Fruit fly (Drosophila melanogaster) whole organism, prepupa: Measurements from ENCODE around the gene CG13970.
A peak's percentile ranks its signal among the peaks of the same experiment; 100 is the strongest.

ENCODE experiments used
- Blimp-1 ChIP-seq: fragments of 200-800 bp; sonication (Bioruptor generic); optimal IDR thresholded peaks from 3 replicates; lab custom pipeline; 2017; ENCODE audit warnings: missing biosample characterization, missing genetic modification characterization, mild to moderate bottlenecking, moderate library complexity, missing genetic modification reagents
- CG11762 ChIP-seq: fragments of 200-800 bp; sonication (Bioruptor generic); optimal IDR thresholded peaks from 3 replicates; lab custom pipeline; 2016; ENCODE audit warnings: missing biosample characterization, missing genetic modification characterization; ENCODE audit not compliant: insufficient read depth
- CG11902 ChIP-seq: fragments of 200-800 bp; sonication (Bioruptor generic); optimal IDR thresholded peaks from 3 replicates; lab custom pipeline; 2016; ENCODE audit warnings: missing biosample characterization, missing genetic modification characterization
- CG15336 ChIP-seq: fragments of 200-800 bp; sonication (Bioruptor generic); IDR thresholded peaks from 2 replicates; pipeline ENCODE4 v1.3.6; 2022; ENCODE audit warnings: missing biosample characterization, missing genetic modification characterization
- CG1621 ChIP-seq: fragments of 200-800 bp; sonication (Bioruptor generic); optimal IDR thresholded peaks from 3 replicates; lab custom pipeline; 2018; ENCODE audit warnings: missing biosample characterization, mild to moderate bottlenecking, missing genetic modification characterization
- CG16779 ChIP-seq: fragments of 200-800 bp; sonication (Bioruptor generic); optimal IDR thresholded peaks from 3 replicates; lab custom pipeline; 2017; ENCODE audit warnings: missing biosample characterization, mild to moderate bottlenecking, missing genetic modification characterization
- CG32006 ChIP-seq: fragments of 200-800 bp; sonication (Bioruptor generic); optimal IDR thresholded peaks from 3 replicates; lab custom pipeline; 2017; ENCODE audit warnings: missing biosample characterization, mild to moderate bottlenecking, missing genetic modification characterization
- CG3919 ChIP-seq: fragments of 200-800 bp; sonication (Bioruptor generic); optimal IDR thresholded peaks from 3 replicates; lab custom pipeline; 2016; ENCODE audit warnings: missing biosample characterization, missing genetic modification characterization
- CG4318 ChIP-seq: fragments of 200-800 bp; sonication (Bioruptor generic); optimal IDR thresholded peaks from 3 replicates; lab custom pipeline; 2017; ENCODE audit warnings: missing biosample characterization, mild to moderate bottlenecking, missing genetic modification characterization
- CG6163 ChIP-seq: fragments of 200-800 bp; sonication (Bioruptor generic); IDR thresholded peaks from 3 replicates; pipeline ENCODE4 v1.3.6; 2022; ENCODE audit warnings: missing biosample characterization, missing genetic modification characterization
- CG6276 ChIP-seq: fragments of 200-800 bp; sonication (Bioruptor generic); optimal IDR thresholded peaks from 2 replicates; lab custom pipeline; 2017; ENCODE audit warnings: missing biosample characterization, mild to moderate bottlenecking, missing genetic modification characterization
- CG6808 ChIP-seq: fragments of 200-800 bp; sonication (Bioruptor generic); optimal IDR thresholded peaks from 3 replicates; lab custom pipeline; 2017; ENCODE audit warnings: missing biosample characterization, missing genetic modification characterization, mild to moderate bottlenecking, moderate library complexity, missing genetic modification reagents
- CG6854 ChIP-seq: fragments of 200-800 bp; sonication (Bioruptor generic); optimal IDR thresholded peaks from 2 replicates; lab custom pipeline; 2017; ENCODE audit warnings: missing biosample characterization, mild to moderate bottlenecking, missing genetic modification characterization
- CG7368 ChIP-seq: fragments of 200-800 bp; sonication (Bioruptor generic); optimal IDR thresholded peaks from 3 replicates; lab custom pipeline; 2016; ENCODE audit warnings: missing biosample characterization, missing genetic modification characterization
- CG8119 ChIP-seq: fragments of 200-800 bp; sonication (Bioruptor generic); IDR thresholded peaks from 3 replicates; pipeline ENCODE4 v1.3.6; 2022; ENCODE audit warnings: missing biosample characterization, missing genetic modification characterization
- CG8319 ChIP-seq: fragments of 200-800 bp; sonication (Bioruptor generic); optimal IDR thresholded peaks from 3 replicates; lab custom pipeline; 2016; ENCODE audit warnings: missing biosample characterization, missing genetic modification characterization
- CG8632 ChIP-seq: fragments of 200-800 bp; sonication (Bioruptor generic); optimal IDR thresholded peaks from 3 replicates; lab custom pipeline; 2016; ENCODE audit warnings: missing biosample characterization, missing genetic modification characterization
- Eip93F ChIP-seq: fragments of 200-800 bp; sonication (Bioruptor generic); optimal IDR thresholded peaks from 2 replicates; lab custom pipeline; 2016; ENCODE audit warnings: missing biosample characterization, mild to moderate bottlenecking, missing genetic modification characterization
- Ets21C ChIP-seq: fragments of 200-800 bp; sonication (Bioruptor generic); optimal IDR thresholded peaks from 3 replicates; lab custom pipeline; 2016; ENCODE audit warnings: missing biosample characterization, missing genetic modification characterization
- Ets96B ChIP-seq: fragments of 200-800 bp; optimal IDR thresholded peaks from 2 replicates; lab custom pipeline; 2019; ENCODE audit warnings: missing biosample characterization, mild to moderate bottlenecking, missing genetic modification characterization, moderate library complexity
- Gug ChIP-seq: fragments of 200-800 bp; sonication (Bioruptor generic); IDR thresholded peaks from 2 replicates; pipeline ENCODE4 v1.3.6; 2022; ENCODE audit warnings: missing biosample characterization, missing genetic modification characterization
- Hr38 ChIP-seq: sonication (Bioruptor generic); optimal IDR thresholded peaks from 2 replicates; lab custom pipeline; 2016; ENCODE audit warnings: missing biosample characterization, missing genetic modification characterization
- Hr39 ChIP-seq: fragments of 200-800 bp; sonication (Bioruptor generic); optimal IDR thresholded peaks from 2 replicates; lab custom pipeline; 2016; ENCODE audit warnings: missing biosample characterization, missing genetic modification characterization
- Hr4 ChIP-seq: fragments of 200-800 bp; sonication (Bioruptor generic); optimal IDR thresholded peaks from 3 replicates; lab custom pipeline; 2016; ENCODE audit warnings: missing biosample characterization, missing genetic modification characterization
- Lpt ChIP-seq: fragments of 200-800 bp; sonication (Bioruptor generic); optimal IDR thresholded peaks from 3 replicates; lab custom pipeline; 2016; ENCODE audit warnings: missing biosample characterization, missing genetic modification characterization
- OdsH ChIP-seq: fragments of 200-800 bp; sonication (Bioruptor generic); optimal IDR thresholded peaks from 3 replicates; lab custom pipeline; 2016; ENCODE audit warnings: missing biosample characterization, missing genetic modification characterization
- Smox ChIP-seq: fragments of 200-800 bp; sonication (Bioruptor generic); optimal IDR thresholded peaks from 3 replicates; lab custom pipeline; 2016; ENCODE audit warnings: missing biosample characterization, missing genetic modification characterization
- Sox102F ChIP-seq: fragments of 200-800 bp; sonication (Bioruptor generic); optimal IDR thresholded peaks from 2 replicates; lab custom pipeline; 2016; ENCODE audit warnings: missing biosample characterization, mild to moderate bottlenecking, missing genetic modification characterization
- Sox14 ChIP-seq: fragments of 200-800 bp; sonication (Bioruptor generic); optimal IDR thresholded peaks from 3 replicates; lab custom pipeline; 2016; ENCODE audit warnings: missing biosample characterization, missing genetic modification characterization
- Sox15 ChIP-seq: fragments of 200-800 bp; sonication (Bioruptor generic); optimal IDR thresholded peaks from 3 replicates; lab custom pipeline; 2016; ENCODE audit warnings: missing biosample characterization, missing genetic modification characterization
- achi ChIP-seq: fragments of 200-800 bp; sonication (Bioruptor generic); optimal IDR thresholded peaks from 3 replicates; lab custom pipeline; 2016; ENCODE audit warnings: missing biosample characterization, missing genetic modification characterization
- acj6 ChIP-seq: fragments of 200-800 bp; sonication (Bioruptor generic); optimal IDR thresholded peaks from 3 replicates; lab custom pipeline; 2016; ENCODE audit warnings: missing biosample characterization, missing genetic modification characterization
- cyc ChIP-seq: fragments of 200-800 bp; sonication (Bioruptor generic); optimal IDR thresholded peaks from 3 replicates; lab custom pipeline; 2016; ENCODE audit warnings: missing biosample characterization, missing genetic modification characterization
- dsx ChIP-seq: fragments of 200-800 bp; optimal IDR thresholded peaks from 3 replicates; lab custom pipeline; 2019; ENCODE audit warnings: missing biosample characterization, mild to moderate bottlenecking, missing genetic modification characterization, moderate library complexity; ENCODE audit not compliant: poor library complexity, severe bottlenecking
- eg ChIP-seq: fragments of 200-800 bp; sonication (Bioruptor generic); IDR thresholded peaks from 3 replicates; pipeline ENCODE4 v1.3.6; 2022; ENCODE audit warnings: missing biosample characterization, missing genetic modification characterization
- esn ChIP-seq: fragments of 200-800 bp; sonication (Bioruptor generic); optimal IDR thresholded peaks from 2 replicates; lab custom pipeline; 2016; ENCODE audit warnings: missing biosample characterization, mild to moderate bottlenecking, missing genetic modification characterization, moderate library complexity
- fd59A ChIP-seq: fragments of 200-800 bp; sonication (Bioruptor generic); optimal IDR thresholded peaks from 2 replicates; lab custom pipeline; 2017; ENCODE audit warnings: missing biosample characterization, mild to moderate bottlenecking, missing genetic modification characterization, missing genetic modification reagents
- fd85E ChIP-seq: fragments of 200-800 bp; sonication (Bioruptor generic); optimal IDR thresholded peaks from 3 replicates; lab custom pipeline; 2016; ENCODE audit warnings: missing biosample characterization, missing genetic modification characterization
- net ChIP-seq: fragments of 200-800 bp; sonication (Bioruptor generic); optimal IDR thresholded peaks from 3 replicates; lab custom pipeline; 2016; ENCODE audit warnings: missing biosample characterization, missing genetic modification characterization
- pdm3 ChIP-seq: fragments of 200-800 bp; sonication (Bioruptor generic); optimal IDR thresholded peaks from 3 replicates; lab custom pipeline; 2016; ENCODE audit warnings: missing biosample characterization, missing genetic modification characterization
- salr ChIP-seq, 2 experiments: fragments of 200-800 bp; sonication (Bioruptor generic); optimal IDR thresholded peaks; 3 replicates each; lab custom pipeline; 2016 to 2018; ENCODE audit warnings: missing biosample characterization in 2 of 2, missing genetic modification characterization in 2 of 2, mild to moderate bottlenecking in 1 of 2
- spab ChIP-seq: fragments of 200-800 bp; sonication (Bioruptor generic); optimal IDR thresholded peaks from 2 replicates; lab custom pipeline; 2017; ENCODE audit warnings: missing biosample characterization, mild to moderate bottlenecking, missing genetic modification characterization, missing genetic modification reagents
- ss ChIP-seq, 2 experiments: fragments of 200-800 bp; sonication (Bioruptor generic); optimal IDR thresholded peaks; 2 replicates in 1 of 2; 3 replicates in 1 of 2; lab custom pipeline; 2017 to 2018; ENCODE audit warnings: mild to moderate bottlenecking in 2 of 2, missing biosample characterization in 2 of 2, missing genetic modification characterization in 2 of 2, moderate library complexity in 1 of 2
- svp ChIP-seq: fragments of 200-800 bp; sonication (Bioruptor generic); peaks from one replicate; lab custom pipeline; 2016; ENCODE audit warnings: missing biosample characterization, missing genetic modification characterization
- vri ChIP-seq: fragments of 200-800 bp; sonication (Bioruptor generic); optimal IDR thresholded peaks from 3 replicates; lab custom pipeline; 2016; ENCODE audit warnings: missing biosample characterization, mild to moderate bottlenecking, missing genetic modification characterization

The CG13970 gene

DNA sequence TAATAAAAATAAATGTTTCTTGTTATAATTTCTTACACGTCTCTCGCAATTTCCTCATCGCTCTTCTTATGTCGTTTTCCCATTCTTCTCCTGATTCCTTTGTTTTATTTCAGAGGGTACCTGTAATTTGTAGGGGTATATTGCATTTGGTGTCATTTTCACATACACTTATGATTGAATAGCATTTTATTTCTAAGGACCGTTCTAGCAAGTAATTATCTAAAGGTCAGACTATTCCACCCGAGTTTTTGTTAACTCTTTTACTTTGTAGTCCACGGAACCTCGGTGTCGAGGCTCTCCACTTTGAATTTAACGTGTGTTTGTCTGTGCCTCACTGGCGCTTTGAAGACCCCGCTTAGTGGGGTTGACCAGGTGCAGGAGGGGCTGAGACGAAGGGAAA is 42.3 kb upstream of the CG13970 start (continued):
- TF ChIP-seq spab (GFP tag; lab: Kevin White, UChicago) (peak; percentile 35), svp (GFP tag; lab: Kevin White, UChicago) (peak; percentile 60), CG15336 (GFP tag; lab: Robert Waterston, UW) (0 out of 2 replicates have a peak, but pooled peaks have one; percentile 22), acj6 (GFP tag; lab: Kevin White, UChicago) (peak; percentile 49), achi (GFP tag; lab: Kevin White, UChicago) (peak; percentile 51), CG1621 (tag; lab: Kevin White, UChicago) (peak; percentile 44), CG32006 (peak; percentile 45), Hr39 (GFP tag; lab: Kevin White, UChicago) (peak; percentile 51), CG8119 (peak; percentile 46; the same call in 1 of the 3 replicates), CG11902 (GFP tag; lab: Kevin White, UChicago) (no peak), CG8319 (GFP tag; lab: Kevin White, UChicago) (no peak), fd59A (GFP tag; lab: Kevin White, UChicago) (no peak), CG3919 (GFP tag; lab: Kevin White, UChicago) (peak; percentile 44), dsx (peak; percentile 47), CG7368 (GFP tag; lab: Kevin White, UChicago) (peak; percentile 12), Hr4 (peak; percentile 27), ss (GFP tag; optimal IDR thresholded peaks at IDR 0.05; lab: Kevin White, UChicago) (peak in 1 of 2 experiments; percentile 45), net (GFP tag; lab: Kevin White, UChicago) (no peak), Ets96B (tag; lab: Kevin White, UChicago) (peak; percentile 67)

dm6 chr2L:20134823-20135222 is 30.9 kb upstream of the CG13970 start, which contains the start of gene CG10651:
CG10651 (minus strand) TSS chr2L:20134923.
- no peak for TF ChIP-seq CG6276 (GFP tag; lab: Kevin White, UChicago)
- TF ChIP-seq CG6854 (GFP tag; lab: Kevin White, UChicago): no peak
- TF ChIP-seq CG11762: no peak
- TF ChIP-seq CG6163 (GFP tag; lab: Robert Waterston, UW): no peak
- no peak for TF ChIP-seq OdsH
- TF ChIP-seq CG7368 (GFP tag; lab: Kevin White, UChicago): no peak
- no peak for TF ChIP-seq eg (GFP tag; lab: Robert Waterston, UW)
- no peak for TF ChIP-seq Smox (GFP tag; lab: Kevin White, UChicago)
- TF ChIP-seq pdm3 (GFP tag; lab: Kevin White, UChicago): no peak
- no peak for TF ChIP-seq Hr38 (GFP tag; lab: Kevin White, UChicago)
- no peak for TF ChIP-seq Ets21C (GFP tag; lab: Kevin White, UChicago)
- TF ChIP-seq Ets96B (tag; lab: Kevin White, UChicago): no peak
- no peak for TF ChIP-seq Blimp-1
- TF ChIP-seq Lpt (GFP tag; lab: Kevin White, UChicago): no peak
- no peak for TF ChIP-seq Eip93F (GFP tag; lab: Kevin White, UChicago)
- TF ChIP-seq CG15336 (GFP tag; lab: Robert Waterston, UW): no peak
- TF ChIP-seq salr (GFP tag; optimal IDR thresholded peaks at IDR 0.05; lab: Kevin White, UChicago): no peak
- TF ChIP-seq, all 60 proteins: peak for 0

DNA sequence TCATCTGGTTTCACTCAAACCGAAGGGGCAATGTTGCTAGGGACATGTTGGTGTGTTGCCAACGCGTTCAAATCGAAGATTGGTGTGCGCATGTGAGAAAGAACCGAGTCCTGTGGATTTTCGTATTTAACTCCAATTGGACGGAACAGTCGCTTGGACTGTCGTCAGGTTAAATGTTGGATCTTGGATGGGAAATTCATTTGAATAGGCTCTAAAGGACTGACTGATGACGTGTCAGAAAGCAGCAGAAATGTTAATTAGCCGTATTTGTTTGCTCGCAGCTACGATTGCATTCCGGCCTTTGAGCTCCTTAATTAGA is 17.2 kb upstream of the CG13970 start:
- no peak for TF ChIP-seq Hr39 (GFP tag; lab: Kevin White, UChicago)
- TF ChIP-seq CG1621 (tag; lab: Kevin White, UChicago): no peak
- TF ChIP-seq CG6808 (GFP tag; lab: Kevin White, UChicago): no peak
- no peak for TF ChIP-seq Gug (GFP tag; lab: Robert Waterston, UW)
- no peak for TF ChIP-seq Sox102F (GFP tag; lab: Kevin White, UChicago)
- TF ChIP-seq CG8632 (GFP tag; lab: Kevin White, UChicago): no peak
- TF ChIP-seq CG4318 (GFP tag; lab: Kevin White, UChicago): no peak
- no peak for TF ChIP-seq Sox14 (GFP tag; lab: Kevin White, UChicago)
- no peak for TF ChIP-seq cyc (GFP tag; lab: Kevin White, UChicago)
- TF ChIP-seq svp (GFP tag; lab: Kevin White, UChicago): no peak
- TF ChIP-seq eg (GFP tag; lab: Robert Waterston, UW): no peak
- TF ChIP-seq fd85E (GFP tag; lab: Kevin White, UChicago): no peak
- no peak for TF ChIP-seq esn (GFP tag; lab: Kevin White, UChicago)
- no peak for TF ChIP-seq OdsH
- TF ChIP-seq vri (GFP tag; lab: Kevin White, UChicago): no peak
- no peak for TF ChIP-seq Lpt (GFP tag; lab: Kevin White, UChicago)
- TF ChIP-seq CG16779: no peak
- TF ChIP-seq Sox15 (GFP tag; lab: Kevin White, UChicago): no peak
- TF ChIP-seq CG6163 (GFP tag; lab: Robert Waterston, UW): no peak
- TF ChIP-seq pdm3 (GFP tag; lab: Kevin White, UChicago): no peak
